Worm (Caenorhabditis elegans): ENCODE results near the gene ZK105.5.

DNA sequence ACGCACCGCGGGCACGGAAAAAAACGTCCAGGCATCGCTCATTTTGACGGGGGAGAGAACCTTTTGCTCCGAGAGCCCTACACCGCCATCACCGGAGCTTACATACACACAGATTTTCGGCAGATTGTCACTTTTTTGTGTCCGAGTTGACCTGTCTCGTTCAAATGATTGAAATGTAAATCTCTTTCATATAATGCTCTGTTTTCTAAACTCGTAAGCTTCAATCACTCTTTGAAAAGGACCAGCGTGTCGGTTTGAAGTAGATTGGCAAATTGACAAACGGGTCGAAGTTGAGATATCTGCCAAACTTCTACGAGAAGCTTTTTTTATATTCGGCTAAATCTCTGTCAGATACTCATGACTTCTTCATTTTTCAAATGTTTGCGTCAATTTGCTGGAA lies 29.6 kb upstream of the ZK105.5 start:
- no peak for TF ChIP-seq hlh-12 (tag; optimal IDR thresholded peaks at IDR 0.05)
- no peak for TF ChIP-seq snpc-4 (GFP tag; optimal IDR thresholded peaks at IDR 0.05)
- no peak for TF ChIP-seq snpc-4 (tag; optimal IDR thresholded peaks at IDR 0.05)
- TF ChIP-seq unc-62 (GFP tag; optimal IDR thresholded peaks at IDR 0.05) = no peak
- no peak for TF ChIP-seq lin-40 (tag; optimal IDR thresholded peaks at IDR 0.05)
- no peak for TF ChIP-seq nfya-1 (tag; optimal IDR thresholded peaks at IDR 0.05; ENCODE audit: borderline replicate concordance, insufficient read depth)

All from whole organism, young adult.